Worm (Caenorhabditis elegans): ENCODE results near the gene Y41C4A.12.

Gene Y41C4A.12

ce11 chrIII:11719400-11719875 is 7.1 kb downstream of the Y41C4A.12 start, which contains the start of the genes elb-1 and Y41C4A.11 (continued):
- TF ChIP-seq ahr-1 (tag; optimal IDR thresholded peaks at IDR 0.05) (no peak), ceh-19 (GFP tag; optimal IDR thresholded peaks at IDR 0.05) (no peak), Y22D7AL.16 (tag; optimal IDR thresholded peaks at IDR 0.05) (no peak), ceh-34 (tag; optimal IDR thresholded peaks at IDR 0.05) (no peak), npax-4 (tag; optimal IDR thresholded peaks at IDR 0.05) (no peak), ztf-16 (tag; optimal IDR thresholded peaks at IDR 0.05) (no peak), madf-2 (tag; optimal IDR thresholded peaks at IDR 0.05) (no peak), che-1 (tag; optimal IDR thresholded peaks at IDR 0.05) (no peak), hlh-6 (tag; optimal IDR thresholded peaks at IDR 0.05) (no peak), ceh-30 (tag; optimal IDR thresholded peaks at IDR 0.05) (no peak), pax-1 (tag; optimal IDR thresholded peaks at IDR 0.05) (no peak), ref-2 (tag; optimal IDR thresholded peaks at IDR 0.05) (peak; percentile 4), ama-1 (optimal IDR thresholded peaks at IDR 0.05) (no peak), F13H6.1 (tag; optimal IDR thresholded peaks at IDR 0.05) (no peak), hlh-15 (tag; optimal IDR thresholded peaks at IDR 0.05) (no peak), hlh-8 (tag; optimal IDR thresholded peaks at IDR 0.05) (no peak), gmeb-2 (tag; optimal IDR thresholded peaks at IDR 0.05) (no peak), tbx-7 (tag; optimal IDR thresholded peaks at IDR 0.05) (no peak), unc-55 (GFP tag; optimal IDR thresholded peaks at IDR 0.05) (no peak), hlh-13 (GFP tag; optimal IDR thresholded peaks at IDR 0.05) (no peak), ceh-31 (tag; optimal IDR thresholded peaks at IDR 0.05) (peak; percentile 48)

ce11 chrIII:11718548-11718947 is 7.9 kb downstream of the Y41C4A.12 start, which contains the start of gene Y41C4A.9:
Gene Y41C4A.9 (minus strand): TSS chrIII:11718645.
- TF ChIP-seq sox-2 (GFP tag; IDR thresholded peaks at IDR 0.05), result no peak
- TF ChIP-seq mec-3 (tag; optimal IDR thresholded peaks at IDR 0.05; ENCODE audit: borderline replicate concordance), result no peak
- TF ChIP-seq hlh-15 (tag; optimal IDR thresholded peaks at IDR 0.05), result no peak
- TF ChIP-seq hlh-8 (tag; optimal IDR thresholded peaks at IDR 0.05), result no peak
- no peak for TF ChIP-seq pax-1 (tag; optimal IDR thresholded peaks at IDR 0.05)
- TF ChIP-seq dve-1 (tag; optimal IDR thresholded peaks at IDR 0.05), result no peak
- TF ChIP-seq syd-9 (tag; optimal IDR thresholded peaks at IDR 0.05), result no peak
- no peak for TF ChIP-seq ceh-45 (GFP tag; IDR thresholded peaks at IDR 0.05)

ce11 chrIII:11708722-11709121 is 17.8 kb downstream of the Y41C4A.12 start, which contains the start of gene Y41C4A.8:
Gene Y41C4A.8 (minus strand): TSS chrIII:11708822.
- TF ChIP-seq nhr-11 (tag; optimal IDR thresholded peaks at IDR 0.05) (no peak), rnt-1 (tag; optimal IDR thresholded peaks at IDR 0.05) (no peak), ceh-14 (tag; optimal IDR thresholded peaks at IDR 0.05) (no peak), lin-11 (tag; optimal IDR thresholded peaks at IDR 0.05) (no peak), hlh-15 (tag; optimal IDR thresholded peaks at IDR 0.05) (no peak), lim-6 (tag; optimal IDR thresholded peaks at IDR 0.05) (no peak), ceh-19 (GFP tag; optimal IDR thresholded peaks at IDR 0.05) (no peak), ceh-34 (tag; optimal IDR thresholded peaks at IDR 0.05) (no peak), fkh-6 (tag; optimal IDR thresholded peaks at IDR 0.05) (no peak), ceh-24 (tag; optimal IDR thresholded peaks at IDR 0.05) (no peak), fkh-10 (GFP tag; optimal IDR thresholded peaks at IDR 0.05) (no peak), elt-4 (tag; optimal IDR thresholded peaks at IDR 0.05) (no peak)

ce11 chrIII:11706665-11707064 is 19.8 kb downstream of the Y41C4A.12 start, which contains the start of gene col-96:
Gene col-96 (minus strand): TSS chrIII:11706765.
- no peak for TF ChIP-seq ceh-48 (tag; optimal IDR thresholded peaks at IDR 0.05)
- no peak for TF ChIP-seq rnt-1 (tag; optimal IDR thresholded peaks at IDR 0.05)
- TF ChIP-seq dve-1 (tag; optimal IDR thresholded peaks at IDR 0.05), result no peak
- TF ChIP-seq sox-2 (GFP tag; IDR thresholded peaks at IDR 0.05), result no peak
- no peak for TF ChIP-seq ceh-14 (tag; optimal IDR thresholded peaks at IDR 0.05)
- no peak for TF ChIP-seq zip-5 (tag; optimal IDR thresholded peaks at IDR 0.05)
- TF ChIP-seq elt-2 (tag; optimal IDR thresholded peaks at IDR 0.05), result no peak
- TF ChIP-seq tbx-7 (tag; optimal IDR thresholded peaks at IDR 0.05), result no peak
- TF ChIP-seq gmeb-2 (tag; optimal IDR thresholded peaks at IDR 0.05), result no peak
- TF ChIP-seq ceh-9 (tag; optimal IDR thresholded peaks at IDR 0.05), result no peak
- no peak for TF ChIP-seq lin-11 (tag; optimal IDR thresholded peaks at IDR 0.05)
- TF ChIP-seq ceh-34 (tag; optimal IDR thresholded peaks at IDR 0.05), result no peak
- TF ChIP-seq pax-1 (tag; optimal IDR thresholded peaks at IDR 0.05), result no peak
- no peak for TF ChIP-seq K02D7.2 (tag; optimal IDR thresholded peaks at IDR 0.05)

All from whole organism, late embryonic.